Worm (Caenorhabditis elegans) whole organism, L4 larva: ENCODE data around the gene K07C11.8.

Experiments used
- ceh-44 ChIP-seq: fragments of 200-800 bp; sonication (Bioruptor generic); IDR thresholded peaks from 2 replicates; pipeline ENCODE4 v1.3.6; 2022; ENCODE audit warnings: missing genetic modification reagents, missing genetic modification characterization, missing compliant biosample characterization
- cey-2 ChIP-seq: sonication (generic microtip); optimal IDR thresholded peaks from 3 replicates; lab custom pipeline; 2017; ENCODE audit warnings: missing genetic modification characterization, mild to moderate bottlenecking, missing compliant biosample characterization, antibody characterized with exemption, borderline replicate concordance; ENCODE audit not compliant: insufficient read depth

- TF ChIP-seq cey-2 (no peak), ceh-44 (no peak)
These were observed 7.0 kb upstream of the K07C11.8 start, which contains the start of gene pax-1 for ce11 chrV:8224634-8225033.
